Worm (Caenorhabditis elegans): ENCODE measurements around the gene C10C5.3.

ce11 chrIV:9333007-9333406 is 41.6 kb upstream of the C10C5.3 start:
- TF ChIP-seq dao-5 (tag; optimal IDR thresholded peaks at IDR 0.05): no peak
- TF ChIP-seq him-1 (tag; optimal IDR thresholded peaks at IDR 0.05): no peak
- no peak for TF ChIP-seq W03F9.2 (tag; optimal IDR thresholded peaks at IDR 0.05)

Data from whole organism, L4/young adult.